Fruit fly (Drosophila melanogaster) whole organism, embryonic: ENCODE data around the gene CG14340.

Experiments
- Awh ChIP-seq: fragments of 200-800 bp; sonication (Bioruptor generic); IDR thresholded peaks from 2 replicates; pipeline ENCODE4, ENCODE4 v1.3.6; 2022; ENCODE audit warnings: missing biosample characterization, missing genetic modification characterization
- CG11560 ChIP-seq: fragments of 200-800 bp; sonication (Bioruptor generic); IDR thresholded peaks from 3 replicates; pipeline ENCODE4 v1.3.6; 2022; ENCODE audit warnings: missing biosample characterization, missing genetic modification characterization
- CG11695 ChIP-seq: fragments of 200-800 bp; sonication (Bioruptor generic); IDR thresholded peaks from 3 replicates; pipeline ENCODE4 v1.3.6; 2022; ENCODE audit warnings: missing biosample characterization, missing genetic modification characterization
- CG12104 ChIP-seq: fragments of 200-800 bp; sonication (Bioruptor generic); optimal IDR thresholded peaks from 3 replicates; lab custom pipeline; 2016; ENCODE audit warnings: missing biosample characterization, missing genetic modification characterization
- CG12659 ChIP-seq: fragments of 200-800 bp; sonication (Bioruptor generic); optimal IDR thresholded peaks from 3 replicates; lab custom pipeline; 2017; ENCODE audit warnings: mild to moderate bottlenecking, missing biosample characterization, missing genetic modification reagents, missing genetic modification characterization
- CG13424 ChIP-seq: fragments of 200-800 bp; sonication (Bioruptor generic); optimal IDR thresholded peaks from 2 replicates; lab custom pipeline; 2019; ENCODE audit warnings: missing biosample characterization, mild to moderate bottlenecking, missing genetic modification characterization, moderate library complexity
- CG14710 ChIP-seq: fragments of 200-800 bp; sonication (Bioruptor generic); optimal IDR thresholded peaks from 3 replicates; lab custom pipeline; 2019; ENCODE audit warnings: missing biosample characterization, mild to moderate bottlenecking, missing genetic modification characterization, moderate library complexity
- CG1647 ChIP-seq: fragments of 200-800 bp; sonication (Bioruptor generic); optimal IDR thresholded peaks from 3 replicates; lab custom pipeline; 2016; ENCODE audit warnings: missing biosample characterization, missing genetic modification characterization
- CG17568 ChIP-seq: fragments of 200-800 bp; sonication (Bioruptor generic); optimal IDR thresholded peaks from 2 replicates; lab custom pipeline; 2018; ENCODE audit warnings: missing biosample characterization, mild to moderate bottlenecking, missing genetic modification characterization, moderate library complexity
- CG18262 ChIP-seq: fragments of 200-800 bp; optimal IDR thresholded peaks from 3 replicates; lab custom pipeline; 2019; ENCODE audit warnings: missing biosample characterization, mild to moderate bottlenecking, missing genetic modification characterization, moderate library complexity
- CG18619 ChIP-seq: fragments of 200-800 bp; sonication (Bioruptor generic); optimal IDR thresholded peaks from 3 replicates; lab custom pipeline; 2017; ENCODE audit warnings: missing biosample characterization, mild to moderate bottlenecking, missing genetic modification characterization
- CG2712 ChIP-seq: fragments of 200-800 bp; optimal IDR thresholded peaks from 3 replicates; lab custom pipeline; 2019; ENCODE audit warnings: missing biosample characterization, mild to moderate bottlenecking, missing genetic modification characterization, moderate library complexity
- CG2875 ChIP-seq: fragments of 200-800 bp; sonication (Bioruptor generic); optimal IDR thresholded peaks from 2 replicates; lab custom pipeline; 2017; ENCODE audit warnings: missing biosample characterization, mild to moderate bottlenecking, missing genetic modification characterization, missing genetic modification reagents
- CG6765 ChIP-seq: fragments of 200-800 bp; sonication (Bioruptor generic); optimal IDR thresholded peaks from 3 replicates; lab custom pipeline; 2017; ENCODE audit warnings: missing biosample characterization, mild to moderate bottlenecking, missing genetic modification characterization
- CG7357 ChIP-seq: fragments of 200-800 bp; sonication (Bioruptor generic); IDR thresholded peaks from 3 replicates; pipeline ENCODE4 v1.3.6; 2022; ENCODE audit warnings: missing biosample characterization, missing genetic modification characterization
- CG7786 ChIP-seq: fragments of 200-800 bp; sonication (Bioruptor generic); optimal IDR thresholded peaks from 2 replicates; lab custom pipeline; 2016; ENCODE audit warnings: missing biosample characterization, missing genetic modification characterization
- CG7963 ChIP-seq: fragments of 200-800 bp; sonication (Bioruptor generic); IDR thresholded peaks from 3 replicates; pipeline ENCODE4 v1.3.6; 2022; ENCODE audit warnings: missing biosample characterization, missing genetic modification characterization; ENCODE audit not compliant: partially characterized antibody
- CG8924 ChIP-seq: fragments of 200-800 bp; optimal IDR thresholded peaks from 3 replicates; lab custom pipeline; 2019; ENCODE audit warnings: missing biosample characterization, mild to moderate bottlenecking, missing genetic modification characterization, moderate library complexity
- Elba2 ChIP-seq: fragments of 200-800 bp; sonication (Bioruptor generic); optimal IDR thresholded peaks from 3 replicates; lab custom pipeline; 2016; ENCODE audit warnings: missing biosample characterization, missing genetic modification characterization
- Ets65A ChIP-seq: fragments of 200-800 bp; sonication (Bioruptor generic); peaks from one replicate; lab custom pipeline; 2016; ENCODE audit warnings: missing biosample characterization, missing genetic modification characterization
- Ets97D ChIP-seq: fragments of 200-800 bp; sonication (Bioruptor generic); optimal IDR thresholded peaks from 3 replicates; lab custom pipeline; 2016; ENCODE audit warnings: missing biosample characterization, missing genetic modification characterization
- HLH4C ChIP-seq: fragments of 200-800 bp; sonication (Bioruptor generic); IDR thresholded peaks from 3 replicates; pipeline ENCODE4 v1.3.6; 2022; ENCODE audit warnings: missing biosample characterization, missing genetic modification characterization; ENCODE audit not compliant: partially characterized antibody
- HmgZ ChIP-seq: fragments of 200-800 bp; sonication (Bioruptor generic); optimal IDR thresholded peaks from 2 replicates; lab custom pipeline; 2018; ENCODE audit warnings: missing biosample characterization, mild to moderate bottlenecking, missing genetic modification characterization
- MBD-R2 ChIP-seq: fragments of 200-800 bp; sonication (Bioruptor generic); IDR thresholded peaks from 2 replicates; pipeline ENCODE4 v1.3.6; 2022; ENCODE audit warnings: missing biosample characterization, missing genetic modification characterization
- Nf-YB ChIP-seq: fragments of 200-800 bp; sonication (Bioruptor generic); optimal IDR thresholded peaks from 3 replicates; lab custom pipeline; 2019; ENCODE audit warnings: missing biosample characterization, mild to moderate bottlenecking, missing genetic modification characterization, moderate library complexity
- Ssrp ChIP-seq: fragments of 200-800 bp; sonication (Bioruptor generic); optimal IDR thresholded peaks from 2 replicates; lab custom pipeline; 2018; ENCODE audit warnings: missing biosample characterization, mild to moderate bottlenecking, missing genetic modification characterization, moderate library complexity
- Usf ChIP-seq: fragments of 200-800 bp; sonication (Bioruptor generic); optimal IDR thresholded peaks from 2 replicates; lab custom pipeline; 2017; ENCODE audit warnings: missing genotype, missing biosample characterization, missing genetic modification characterization
- Xbp1 ChIP-seq: fragments of 200-800 bp; sonication (Bioruptor generic); optimal IDR thresholded peaks from 3 replicates; lab custom pipeline; 2016; ENCODE audit warnings: missing biosample characterization, mild to moderate bottlenecking, missing genetic modification characterization
- YL-1 ChIP-seq: fragments of 200-800 bp; sonication (Bioruptor generic); optimal IDR thresholded peaks from 3 replicates; lab custom pipeline; 2017; ENCODE audit warnings: missing biosample characterization, mild to moderate bottlenecking, missing genetic modification characterization
- ato ChIP-seq: fragments of 200-800 bp; sonication (Bioruptor generic); IDR thresholded peaks from 2 replicates; pipeline ENCODE4 v1.3.6; 2022; ENCODE audit warnings: missing biosample characterization, missing genetic modification characterization; ENCODE audit not compliant: partially characterized antibody
- cas ChIP-seq: fragments of 200-800 bp; sonication (Bioruptor generic); IDR thresholded peaks from 2 replicates; pipeline ENCODE4 v1.3.6; 2022; ENCODE audit warnings: missing biosample characterization, missing genetic modification characterization
- caup ChIP-seq: fragments of 200-800 bp; sonication (Bioruptor generic); optimal IDR thresholded peaks from 3 replicates; lab custom pipeline; 2017; ENCODE audit warnings: missing biosample characterization, mild to moderate bottlenecking, missing genetic modification characterization, moderate library complexity; ENCODE audit not compliant: severe bottlenecking
- crol ChIP-seq: fragments of 200-800 bp; sonication (Bioruptor generic); IDR thresholded peaks from 2 replicates; pipeline ENCODE4 v1.3.6; 2022; ENCODE audit warnings: missing biosample characterization, missing genetic modification characterization
- dimm ChIP-seq: fragments of 200-800 bp; sonication (Bioruptor generic); IDR thresholded peaks from 2 replicates; pipeline ENCODE4 v1.3.6; 2022; ENCODE audit warnings: missing biosample characterization, missing genetic modification characterization
- fd3F ChIP-seq: fragments of 200-800 bp; sonication (Bioruptor generic); optimal IDR thresholded peaks from 2 replicates; lab custom pipeline; 2018; ENCODE audit warnings: missing biosample characterization, mild to moderate bottlenecking, missing genetic modification characterization, moderate library complexity
- gem ChIP-seq: fragments of 200-800 bp; sonication (Bioruptor generic); optimal IDR thresholded peaks from 2 replicates; lab custom pipeline; 2019; ENCODE audit warnings: missing biosample characterization, mild to moderate bottlenecking, missing genetic modification characterization, moderate library complexity
- inv ChIP-seq: fragments of 200-800 bp; sonication (Bioruptor generic); IDR thresholded peaks from 2 replicates; pipeline ENCODE4 v1.3.6; 2022; ENCODE audit warnings: missing biosample characterization, missing genetic modification characterization; ENCODE audit not compliant: partially characterized antibody
- knrl ChIP-seq: fragments of 200-800 bp; sonication (Bioruptor generic); IDR thresholded peaks from 3 replicates; pipeline ENCODE4 v1.3.6; 2022; ENCODE audit warnings: missing biosample characterization, missing genetic modification characterization; ENCODE audit not compliant: partially characterized antibody
- mirr ChIP-seq: fragments of 200-800 bp; sonication (Bioruptor generic); optimal IDR thresholded peaks from 3 replicates; lab custom pipeline; 2018; ENCODE audit warnings: missing biosample characterization, mild to moderate bottlenecking, missing genetic modification characterization
- pho ChIP-seq: fragments of 200-800 bp; sonication (Bioruptor generic); optimal IDR thresholded peaks from 2 replicates; lab custom pipeline; 2016; ENCODE audit warnings: missing biosample characterization, missing genetic modification characterization
- repo ChIP-seq: fragments of 200-800 bp; sonication (Bioruptor generic); optimal IDR thresholded peaks from 2 replicates; lab custom pipeline; 2016; ENCODE audit warnings: missing biosample characterization, missing genetic modification characterization
- run ChIP-seq: fragments of 200-800 bp; sonication (Bioruptor generic); optimal IDR thresholded peaks from 3 replicates; lab custom pipeline; 2018; ENCODE audit warnings: missing biosample characterization, mild to moderate bottlenecking, missing genetic modification characterization
- tin ChIP-seq: fragments of 200-800 bp; sonication (Bioruptor generic); optimal IDR thresholded peaks from 3 replicates; lab custom pipeline; 2016; ENCODE audit warnings: missing biosample characterization, missing genetic modification characterization
- tio ChIP-seq: fragments of 200-800 bp; sonication (Bioruptor generic); optimal IDR thresholded peaks from 2 replicates; lab custom pipeline; 2017; ENCODE audit warnings: missing biosample characterization, missing genetic modification characterization, inconsistent platforms
- tx ChIP-seq: fragments of 200-800 bp; sonication (Bioruptor generic); optimal IDR thresholded peaks from 2 replicates; lab custom pipeline; 2016; ENCODE audit warnings: missing biosample characterization, missing genetic modification characterization
- zen ChIP-seq: fragments of 200-800 bp; sonication (Bioruptor generic); optimal IDR thresholded peaks from 3 replicates; lab custom pipeline; 2018; ENCODE audit warnings: missing biosample characterization, mild to moderate bottlenecking, missing genetic modification characterization, moderate library complexity
- zfh1 ChIP-seq: fragments of 200-800 bp; sonication (Bioruptor generic); IDR thresholded peaks from 3 replicates; pipeline ENCODE4 v1.3.6; 2022; ENCODE audit warnings: missing biosample characterization, missing genetic modification characterization

CG14340 gene

DNA sequence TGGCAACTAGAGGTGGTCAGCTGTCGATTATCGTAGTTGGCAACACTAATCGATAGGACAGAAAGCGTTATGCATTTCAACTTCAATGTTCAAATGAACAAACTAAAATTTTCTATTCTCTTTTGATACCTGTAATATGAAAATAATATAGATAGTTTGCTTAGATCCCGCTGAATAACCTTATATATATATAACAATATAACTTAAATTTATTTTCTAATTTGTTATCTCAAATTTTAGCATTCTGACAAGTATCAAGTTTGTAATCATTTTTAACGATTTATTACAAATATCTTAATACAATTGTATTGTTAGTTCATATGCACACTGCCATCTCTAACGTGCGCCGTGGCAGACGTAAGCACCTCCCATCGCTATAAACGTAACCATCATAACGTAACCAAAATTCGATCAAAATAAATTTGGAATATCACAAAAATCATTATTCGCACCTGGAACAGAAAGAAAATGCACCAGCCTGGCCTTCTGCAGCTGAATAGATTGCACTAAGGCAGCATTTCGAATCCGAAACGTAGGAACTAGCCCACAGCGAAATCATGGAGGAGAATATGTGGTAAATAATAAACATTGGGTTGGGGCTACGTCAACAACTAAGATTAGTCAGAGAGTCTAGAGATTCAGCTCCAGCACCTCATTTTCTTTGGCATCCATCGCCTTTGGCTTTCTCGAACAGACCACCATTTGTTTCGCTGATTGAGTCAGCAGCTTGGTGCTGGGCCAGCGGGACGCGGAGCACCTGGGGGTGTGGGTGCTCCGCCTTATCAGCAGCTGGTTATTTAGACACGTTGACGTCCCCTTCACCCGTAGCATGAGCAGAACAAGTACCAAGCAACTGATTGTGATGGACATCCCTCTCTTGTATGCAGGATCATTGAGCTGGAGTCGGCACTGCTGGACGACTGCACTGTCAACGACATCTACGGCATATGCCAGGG is 16.5 kb downstream of the CG14340 start, which contains the start of the genes Pino and TBC1D23 (continued):
- TF ChIP-seq HLH4C, result peak; percentile 41; the same call in 1 of the 3 replicates
- TF ChIP-seq CG18262 (tag; lab: Kevin White, UChicago), result peak; percentile 74
- peak; percentile 61 for TF ChIP-seq zen
- TF ChIP-seq tx, result no peak
- TF ChIP-seq CG8924 (tag; lab: Kevin White, UChicago), result peak; percentile 80
- no peak for TF ChIP-seq tio
- TF ChIP-seq CG6765 (GFP tag; lab: Kevin White, UChicago), result no peak
- TF ChIP-seq cas (GFP tag; lab: Robert Waterston, UW), result no peak
- peak; percentile 26; the same call in 1 of the 2 replicates for TF ChIP-seq MBD-R2 (GFP tag; lab: Robert Waterston, UW)
- no peak for TF ChIP-seq ato (GFP tag; lab: Robert Waterston, UW)
- peak; percentile 35 for TF ChIP-seq Usf (GFP tag; lab: Kevin White, UChicago)
- peak; percentile 69 for TF ChIP-seq CG11695 (GFP tag; lab: Robert Waterston, UW)
- peak; percentile 89 for TF ChIP-seq gem (tag; lab: Kevin White, UChicago)
- peak; percentile 55; the same call in 1 of the 2 replicates for TF ChIP-seq Awh (GFP tag; lab: Robert Waterston, UW)
- 0 out of 2 replicates have a peak, but pooled peaks have one; percentile 12 for TF ChIP-seq dimm (GFP tag; lab: Robert Waterston, UW)
- peak; percentile 30 for TF ChIP-seq CG1647 (GFP tag; lab: Kevin White, UChicago)
- TF ChIP-seq CG7963 (GFP tag; lab: Robert Waterston, UW), result 0 out of 3 replicates have a peak, but pooled peaks have one; percentile 11
- TF ChIP-seq CG14710 (tag; lab: Kevin White, UChicago), result peak; percentile 76
- peak; percentile 76 for TF ChIP-seq Ssrp (tag; lab: Kevin White, UChicago)
- TF ChIP-seq knrl (GFP tag; lab: Robert Waterston, UW), result peak; percentile 84
- no peak for TF ChIP-seq mirr
- peak; percentile 20 for TF ChIP-seq HmgZ (tag; lab: Kevin White, UChicago)
- TF ChIP-seq Xbp1 (GFP tag; lab: Kevin White, UChicago), result peak; percentile 80
- TF ChIP-seq caup, result peak; percentile 45
- TF ChIP-seq Ets65A (GFP tag; lab: Kevin White, UChicago), result peak; percentile 94
- TF ChIP-seq CG17568 (GFP tag; lab: Kevin White, UChicago), result no peak
- peak; percentile 63 for TF ChIP-seq pho (GFP tag; lab: Kevin White, UChicago)
- TF ChIP-seq Nf-YB (GFP tag; lab: Kevin White, UChicago), result peak; percentile 41
- peak; percentile 69 for TF ChIP-seq tin (GFP tag; lab: Kevin White, UChicago)
- TF ChIP-seq CG7357 (GFP tag; lab: Robert Waterston, UW), result 0 out of 3 replicates have a peak, but pooled peaks have one; percentile 15
- TF ChIP-seq Elba2 (GFP tag; lab: Kevin White, UChicago), result peak; percentile 12
- TF ChIP-seq zfh1 (GFP tag; lab: Robert Waterston, UW), result peak; percentile 65; the same call in 2 of the 3 replicates
- peak; percentile 24 for TF ChIP-seq CG7786 (GFP tag; lab: Kevin White, UChicago)
- no peak for TF ChIP-seq run (tag; lab: Kevin White, UChicago)
- peak; percentile 53 for TF ChIP-seq inv (GFP tag; lab: Robert Waterston, UW)
- peak; percentile 88 for TF ChIP-seq crol
- TF ChIP-seq CG13424 (tag; lab: Kevin White, UChicago), result peak; percentile 84
- TF ChIP-seq repo, result no peak
- TF ChIP-seq CG2712 (tag; lab: Kevin White, UChicago), result peak; percentile 82
- TF ChIP-seq YL-1 (GFP tag; lab: Kevin White, UChicago), result peak; percentile 25
- peak; percentile 50 for TF ChIP-seq CG12104
- peak; percentile 63 for TF ChIP-seq CG18619 (GFP tag; lab: Kevin White, UChicago)
- TF ChIP-seq CG2875 (GFP tag; lab: Kevin White, UChicago), result peak; percentile 15
- peak; percentile 91 for TF ChIP-seq CG11560
- peak; percentile 22 for TF ChIP-seq Ets97D (GFP tag; lab: Kevin White, UChicago)
- TF ChIP-seq CG12659, result peak; percentile 76
- peak; percentile 47 for TF ChIP-seq fd3F (GFP tag; lab: Kevin White, UChicago)
